Fruit fly (Drosophila melanogaster): ENCODE measurements around the gene VhaPPA1-1.

Gene VhaPPA1-1

dm6 chr3R:14893791-14894782 lies 9.8 kb downstream of the VhaPPA1-1 start, which contains the start of gene Dph2 (continued):
- TF ChIP-seq tap (tag; optimal IDR thresholded peaks at IDR 0.05) (peak; percentile 82), caup (GFP tag; optimal IDR thresholded peaks at IDR 0.05; ENCODE audit: severe bottlenecking) (peak; percentile 32), CG10959 (GFP tag; IDR thresholded peaks at IDR 0.05) (peak; percentile 49), CG7963 (GFP tag; IDR thresholded peaks at IDR 0.05; ENCODE audit: partially characterized antibody) (no peak), CG6765 (GFP tag; optimal IDR thresholded peaks at IDR 0.05) (peak; percentile 66), repo (GFP tag; optimal IDR thresholded peaks at IDR 0.05) (peak; percentile 11), trh (GFP tag; optimal IDR thresholded peaks at IDR 0.05) (no peak), CG11085 (GFP tag; IDR thresholded peaks at IDR 0.05) (peak; percentile 84), lov (optimal IDR thresholded peaks at IDR 0.05) (no peak), lov (GFP tag; IDR thresholded peaks at IDR 0.05) (peak; percentile 58; the same call in 1 of the 3 replicates), crc (GFP tag; optimal IDR thresholded peaks at IDR 0.05) (no peak), CG11504 (tag; optimal IDR thresholded peaks at IDR 0.05) (peak; percentile 87), NC2α (GFP tag; optimal IDR thresholded peaks at IDR 0.05) (no peak), Xbp1 (GFP tag; optimal IDR thresholded peaks at IDR 0.05) (peak; percentile 69), pfk (GFP tag; optimal IDR thresholded peaks at IDR 0.05) (peak; percentile 98), CG12391 (tag; optimal IDR thresholded peaks at IDR 0.05) (peak; percentile 86), CG10565 (GFP tag; optimal IDR thresholded peaks at IDR 0.05) (no peak), tna (GFP tag; IDR thresholded peaks at IDR 0.05; ENCODE audit: partially characterized antibody) (no peak), CG10321 (GFP tag; IDR thresholded peaks at IDR 0.05) (peak; percentile 61), tll (GFP tag; optimal IDR thresholded peaks at IDR 0.05) (no peak), CG8359 (GFP tag; optimal IDR thresholded peaks at IDR 0.05; ENCODE audit: borderline replicate concordance) (no peak), Six4 (GFP tag; optimal IDR thresholded peaks at IDR 0.05) (peak; percentile 44), CG11456 (GFP tag; IDR thresholded peaks at IDR 0.05) (peak; percentile 76), CG9932 (GFP tag; IDR thresholded peaks at IDR 0.05) (peak; percentile 83), exex (tag; optimal IDR thresholded peaks at IDR 0.05) (peak; percentile 18), trem (tag; optimal IDR thresholded peaks at IDR 0.05) (peak; percentile 56), CG12769 (tag; optimal IDR thresholded peaks at IDR 0.05) (no peak), CG13424 (tag; optimal IDR thresholded peaks at IDR 0.05) (peak; percentile 82), lmd (GFP tag; IDR thresholded peaks at IDR 0.05) (peak; percentile 80), Lhr (GFP tag; optimal IDR thresholded peaks at IDR 0.05) (peak; percentile 74), Aef1 (GFP tag; IDR thresholded peaks at IDR 0.05) (peak; percentile 83), CG5180 (GFP tag; optimal IDR thresholded peaks at IDR 0.05) (no peak), usp (GFP tag; optimal IDR thresholded peaks at IDR 0.05) (no peak), CG6791 (GFP tag; IDR thresholded peaks at IDR 0.05; ENCODE audit: partially characterized antibody) (no peak), CG7928 (GFP tag; optimal IDR thresholded peaks at IDR 0.05) (no peak), CG17912 (GFP tag; optimal IDR thresholded peaks at IDR 0.05) (no peak), ci (GFP tag; IDR thresholded peaks at IDR 0.05) (peak; percentile 75), luna (GFP tag; optimal IDR thresholded peaks at IDR 0.05) (no peak), Nf-YB (GFP tag; optimal IDR thresholded peaks at IDR 0.05) (peak; percentile 67), Chrac-16 (GFP tag; optimal IDR thresholded peaks at IDR 0.05) (peak; percentile 40), pita (GFP tag; optimal IDR thresholded peaks at IDR 0.05) (peak; percentile 83), grn (GFP tag; optimal IDR thresholded peaks at IDR 0.05) (no peak), CG4730 (GFP tag; IDR thresholded peaks at IDR 0.05) (peak; percentile 81), Doc2 (GFP tag; IDR thresholded peaks at IDR 0.05) (no peak), CG2116 (GFP tag; optimal IDR thresholded peaks at IDR 0.05) (peak; percentile 58), pnt (GFP tag; optimal IDR thresholded peaks at IDR 0.05) (peak; percentile 11), Asciz (GFP tag; optimal IDR thresholded peaks at IDR 0.05) (peak; percentile 38), CG2202 (tag; optimal IDR thresholded peaks at IDR 0.05) (peak; percentile 29)

Data from whole organism, embryonic.